Fruit fly (Drosophila melanogaster) whole organism, adult: ENCODE data around the gene CG12983.

Source experiments
- CG14711 ChIP-seq: fragments of 200-800 bp; sonication (Bioruptor generic); optimal IDR thresholded peaks from 2 replicates; lab custom pipeline; 2018; ENCODE audit warnings: missing biosample characterization, mild to moderate bottlenecking, missing genetic modification characterization, moderate library complexity
- CG1620 ChIP-seq: fragments of 200-800 bp; sonication (Bioruptor generic); optimal IDR thresholded peaks from 2 replicates; lab custom pipeline; 2016; ENCODE audit warnings: missing biosample characterization, missing genetic modification characterization
- CG33017 ChIP-seq: fragments of 200-800 bp; sonication (Bioruptor generic); optimal IDR thresholded peaks from 2 replicates; lab custom pipeline; 2018; ENCODE audit warnings: missing biosample characterization, mild to moderate bottlenecking, missing genetic modification characterization, moderate library complexity
- CG7101 ChIP-seq: fragments of 200-800 bp; sonication (Bioruptor generic); optimal IDR thresholded peaks from 2 replicates; lab custom pipeline; 2018; ENCODE audit warnings: missing biosample characterization, mild to moderate bottlenecking, missing genetic modification characterization, moderate library complexity
- Crg-1 ChIP-seq: fragments of 200-800 bp; sonication (Bioruptor generic); optimal IDR thresholded peaks from 2 replicates; lab custom pipeline; 2016; ENCODE audit warnings: missing biosample characterization, missing genetic modification characterization
- bab1 ChIP-seq: fragments of 200-800 bp; sonication (Bioruptor generic); optimal IDR thresholded peaks from 3 replicates; lab custom pipeline; 2019; ENCODE audit warnings: missing biosample characterization, mild to moderate bottlenecking, missing genetic modification characterization, moderate library complexity
- ovo ChIP-seq: fragments of 200-800 bp; sonication (Bioruptor generic); optimal IDR thresholded peaks from 2 replicates; lab custom pipeline; 2016; ENCODE audit warnings: missing biosample characterization, missing genetic modification characterization
- tj ChIP-seq: fragments of 200-800 bp; sonication (Bioruptor generic); optimal IDR thresholded peaks from 3 replicates; lab custom pipeline; 2017; ENCODE audit warnings: missing biosample characterization, mild to moderate bottlenecking, missing genetic modification characterization, moderate library complexity
- toe ChIP-seq: fragments of 200-800 bp; sonication (Bioruptor generic); optimal IDR thresholded peaks from 2 replicates; lab custom pipeline; 2016; ENCODE audit warnings: missing biosample characterization, missing genetic modification characterization

DNA sequence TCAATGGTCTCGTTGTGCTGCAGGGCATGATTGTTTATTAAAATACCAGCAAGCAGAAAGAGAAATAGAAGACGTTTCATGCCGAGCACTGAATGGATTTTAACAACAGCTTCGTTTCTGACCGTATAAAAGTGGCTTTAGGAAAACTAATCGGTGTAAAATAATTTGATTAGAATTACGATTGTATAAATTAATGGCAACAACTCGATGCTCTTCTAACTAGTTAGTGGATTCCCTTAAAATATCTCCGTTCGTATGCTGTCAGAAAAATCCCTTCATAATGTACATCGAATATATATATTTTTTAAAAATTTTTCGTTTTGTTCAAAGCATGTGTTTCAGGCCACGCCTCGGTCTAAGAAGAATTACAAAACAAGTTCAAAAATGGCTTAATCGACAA is 9.9 kb downstream of the CG12983 start, which contains the start of the genes Sems and CG10588:
- TF ChIP-seq CG7101 (no peak), tj (GFP tag; lab: Kevin White, UChicago) (no peak), CG33017 (tag; lab: Kevin White, UChicago) (no peak), ovo (GFP tag; lab: Kevin White, UChicago) (no peak), toe (GFP tag; lab: Kevin White, UChicago) (no peak), Crg-1 (GFP tag; lab: Kevin White, UChicago) (no peak), CG14711 (tag; lab: Kevin White, UChicago) (no peak), CG1620 (GFP tag; lab: Kevin White, UChicago) (no peak), bab1 (GFP tag; lab: Kevin White, UChicago) (no peak)
